Fruit fly (Drosophila melanogaster) whole organism, embryonic: ENCODE data around the gene mRRF1.

ENCODE experiments used
- Ada2b ChIP-seq: fragments of 200-800 bp; sonication (Bioruptor generic); IDR thresholded peaks from 2 replicates; pipeline ENCODE4 v1.3.6; 2022; ENCODE audit warnings: missing biosample characterization, missing genetic modification characterization
- B-H2 ChIP-seq: fragments of 200-800 bp; sonication (Bioruptor generic); optimal IDR thresholded peaks from 2 replicates; lab custom pipeline; 2018; ENCODE audit warnings: missing biosample characterization, mild to moderate bottlenecking, missing genetic modification characterization
- Blimp-1 ChIP-seq: fragments of 200-800 bp; sonication (Bioruptor generic); optimal IDR thresholded peaks from 3 replicates; lab custom pipeline; 2018; ENCODE audit warnings: missing biosample characterization, missing genetic modification characterization, mild to moderate bottlenecking, moderate library complexity, missing genetic modification reagents
- Bteb2 ChIP-seq: fragments of 200-800 bp; sonication (Bioruptor generic); optimal IDR thresholded peaks from 2 replicates; lab custom pipeline; 2016; ENCODE audit warnings: missing biosample characterization, missing genetic modification characterization
- CG10959 ChIP-seq: fragments of 200-800 bp; sonication (Bioruptor generic); IDR thresholded peaks from 2 replicates; pipeline ENCODE4 v1.3.6; 2022; ENCODE audit warnings: missing biosample characterization, missing genetic modification characterization
- CG12155 ChIP-seq: fragments of 200-800 bp; sonication (Bioruptor generic); optimal IDR thresholded peaks from 3 replicates; lab custom pipeline; 2016; ENCODE audit warnings: missing biosample characterization, missing genetic modification characterization
- CG12744 ChIP-seq: fragments of 200-800 bp; sonication (Bioruptor generic); optimal IDR thresholded peaks from 2 replicates; lab custom pipeline; 2016; ENCODE audit warnings: missing biosample characterization, missing genetic modification characterization
- CG12769 ChIP-seq: fragments of 200-800 bp; sonication (Bioruptor generic); optimal IDR thresholded peaks from 2 replicates; lab custom pipeline; 2019; ENCODE audit warnings: missing biosample characterization, mild to moderate bottlenecking, missing genetic modification characterization, moderate library complexity
- CG13775 ChIP-seq: fragments of 200-800 bp; sonication (Bioruptor generic); optimal IDR thresholded peaks from 3 replicates; lab custom pipeline; 2017; ENCODE audit warnings: missing biosample characterization, mild to moderate bottlenecking, missing genetic modification characterization
- CG15479 ChIP-seq: fragments of 200-800 bp; sonication (Bioruptor generic); optimal IDR thresholded peaks from 3 replicates; lab custom pipeline; 2019; ENCODE audit warnings: missing biosample characterization, mild to moderate bottlenecking, missing genetic modification characterization, moderate library complexity
- CG1602 ChIP-seq: fragments of 200-800 bp; sonication (Bioruptor generic); optimal IDR thresholded peaks from 3 replicates; lab custom pipeline; 2016; ENCODE audit warnings: missing biosample characterization, missing genetic modification characterization
- CG17328 ChIP-seq: fragments of 200-800 bp; sonication (Bioruptor generic); IDR thresholded peaks from 2 replicates; pipeline ENCODE4 v1.3.6; 2022; ENCODE audit warnings: missing biosample characterization, missing genetic modification characterization
- CG17568 ChIP-seq: fragments of 200-800 bp; sonication (Bioruptor generic); optimal IDR thresholded peaks from 2 replicates; lab custom pipeline; 2018; ENCODE audit warnings: missing biosample characterization, mild to moderate bottlenecking, missing genetic modification characterization, moderate library complexity
- CG2116 ChIP-seq: fragments of 200-800 bp; sonication (Bioruptor generic); optimal IDR thresholded peaks from 3 replicates; lab custom pipeline; 2018; ENCODE audit warnings: missing biosample characterization, mild to moderate bottlenecking, missing genetic modification characterization
- CG30020 ChIP-seq: fragments of 200-800 bp; optimal IDR thresholded peaks from 2 replicates; lab custom pipeline; 2019; ENCODE audit warnings: missing biosample characterization, mild to moderate bottlenecking, missing genetic modification characterization, moderate library complexity
- CG4360 ChIP-seq: fragments of 200-800 bp; sonication (Bioruptor generic); IDR thresholded peaks from 2 replicates; pipeline ENCODE4 v1.3.6; 2022; ENCODE audit warnings: missing biosample characterization, missing genetic modification characterization
- CG6854 ChIP-seq: fragments of 200-800 bp; sonication (Bioruptor generic); optimal IDR thresholded peaks from 3 replicates; lab custom pipeline; 2017; ENCODE audit warnings: missing biosample characterization, mild to moderate bottlenecking, missing genetic modification characterization
- CG7372 ChIP-seq: fragments of 200-800 bp; sonication (Bioruptor generic); IDR thresholded peaks from 2 replicates; pipeline ENCODE4 v1.3.6; 2022; ENCODE audit warnings: missing biosample characterization, missing genetic modification characterization
- CG8944 ChIP-seq: fragments of 200-800 bp; sonication (Bioruptor generic); optimal IDR thresholded peaks from 3 replicates; lab custom pipeline; 2016; ENCODE audit warnings: missing biosample characterization, missing genetic modification characterization
- CG9215 ChIP-seq: fragments of 200-800 bp; sonication (Bioruptor generic); IDR thresholded peaks from 2 replicates; pipeline ENCODE4 v1.3.6; 2022; ENCODE audit warnings: missing biosample characterization, missing genetic modification characterization
- CG9817 ChIP-seq: fragments of 200-800 bp; sonication (Bioruptor generic); optimal IDR thresholded peaks from 2 replicates; lab custom pipeline; 2018; ENCODE audit warnings: missing biosample characterization, mild to moderate bottlenecking, missing genetic modification characterization, moderate library complexity
- CHES-1-like ChIP-seq: fragments of 200-800 bp; sonication (Bioruptor generic); optimal IDR thresholded peaks from 2 replicates; lab custom pipeline; 2016; ENCODE audit warnings: missing biosample characterization, missing genetic modification characterization
- Camta ChIP-seq: fragments of 200-800 bp; sonication (Bioruptor generic); optimal IDR thresholded peaks from 2 replicates; lab custom pipeline; 2016; ENCODE audit warnings: missing biosample characterization, missing genetic modification characterization
- Dek ChIP-seq: fragments of 200-800 bp; sonication (Bioruptor generic); optimal IDR thresholded peaks from 3 replicates; lab custom pipeline; 2019; ENCODE audit warnings: missing biosample characterization, mild to moderate bottlenecking, missing genetic modification characterization, moderate library complexity
- Fer2 ChIP-seq: fragments of 200-800 bp; sonication (Bioruptor generic); optimal IDR thresholded peaks from 2 replicates; lab custom pipeline; 2018; ENCODE audit warnings: missing biosample characterization, mild to moderate bottlenecking, missing genetic modification characterization, moderate library complexity
- Myb ChIP-seq: fragments of 200-800 bp; sonication (Bioruptor generic); optimal IDR thresholded peaks from 2 replicates; lab custom pipeline; 2016; ENCODE audit warnings: missing biosample characterization, missing genetic modification characterization
- NK7.1 ChIP-seq: fragments of 200-800 bp; sonication (Bioruptor generic); optimal IDR thresholded peaks from 3 replicates; lab custom pipeline; 2016; ENCODE audit warnings: missing biosample characterization, missing genetic modification characterization
- Pdp1 ChIP-seq, 2 experiments: fragments of 200-800 bp; sonication (Bioruptor generic); optimal IDR thresholded peaks; 3 replicates each; lab custom pipeline; 2016; ENCODE audit warnings: missing biosample characterization in 2 of 2, missing genetic modification characterization in 2 of 2, mild to moderate bottlenecking in 1 of 2, moderate library complexity in 1 of 2
- Side ChIP-seq: fragments of 200-800 bp; sonication (Bioruptor generic); optimal IDR thresholded peaks from 2 replicates; lab custom pipeline; 2016; ENCODE audit warnings: missing biosample characterization, missing genetic modification characterization
- Sin3A ChIP-seq: fragments of >200 bp; optimal IDR thresholded peaks from 2 replicates; lab custom pipeline; 2018
- Sox100B ChIP-seq: fragments of 200-800 bp; sonication (Bioruptor generic); optimal IDR thresholded peaks from 3 replicates; lab custom pipeline; 2018; ENCODE audit warnings: missing biosample characterization, mild to moderate bottlenecking, missing genetic modification characterization
- YL-1 ChIP-seq: fragments of 200-800 bp; sonication (Bioruptor generic); optimal IDR thresholded peaks from 3 replicates; lab custom pipeline; 2017; ENCODE audit warnings: missing biosample characterization, mild to moderate bottlenecking, missing genetic modification characterization
- aop ChIP-seq: fragments of 200-800 bp; sonication (Bioruptor generic); IDR thresholded peaks from 2 replicates; pipeline ENCODE4 v1.3.6; 2022; ENCODE audit warnings: missing biosample characterization, missing genetic modification characterization
- ara ChIP-seq: fragments of 200-800 bp; sonication (Bioruptor generic); IDR thresholded peaks from 2 replicates; pipeline ENCODE4 v1.3.6; 2022; ENCODE audit warnings: missing biosample characterization, missing genetic modification characterization
- ash1 ChIP-seq: fragments of 200-800 bp; sonication (Bioruptor generic); optimal IDR thresholded peaks from 2 replicates; lab custom pipeline; 2018; ENCODE audit warnings: missing biosample characterization, mild to moderate bottlenecking, missing genetic modification characterization
- crp ChIP-seq, 2 experiments: fragments of 200-800 bp; sonication (Bioruptor generic); optimal IDR thresholded peaks; 2 replicates in 1 of 2; 3 replicates in 1 of 2; lab custom pipeline; 2017; ENCODE audit warnings: missing biosample characterization in 2 of 2, missing genetic modification characterization in 2 of 2, mild to moderate bottlenecking in 1 of 2, moderate library complexity in 1 of 2
- gfzf ChIP-seq: fragments of 200-800 bp; sonication (Bioruptor generic); optimal IDR thresholded peaks from 2 replicates; lab custom pipeline; 2016; ENCODE audit warnings: missing biosample characterization, mild to moderate bottlenecking, missing genetic modification characterization, moderate library complexity
- gsb ChIP-seq: fragments of 200-800 bp; sonication (Bioruptor generic); IDR thresholded peaks from 2 replicates; pipeline ENCODE4 v1.3.6; 2022; ENCODE audit warnings: missing biosample characterization, missing genetic modification characterization
- gt ChIP-seq: fragments of 200-800 bp; sonication (Bioruptor generic); IDR thresholded peaks from 2 replicates; pipeline ENCODE4 v1.3.6; 2022; ENCODE audit warnings: missing biosample characterization, missing genetic modification characterization
- ham ChIP-seq: fragments of 200-800 bp; sonication (Bioruptor generic); IDR thresholded peaks from 2 replicates; pipeline ENCODE4 v1.3.6; 2022; ENCODE audit warnings: missing biosample characterization, missing genetic modification characterization
- jigr1 ChIP-seq: fragments of 200-800 bp; sonication (Bioruptor generic); IDR thresholded peaks from 3 replicates; pipeline ENCODE4 v1.3.6; 2022; ENCODE audit warnings: missing biosample characterization, missing genetic modification characterization
- jumu ChIP-seq: fragments of 200-800 bp; sonication (Bioruptor generic); optimal IDR thresholded peaks from 3 replicates; lab custom pipeline; 2016; ENCODE audit warnings: missing biosample characterization, missing genetic modification characterization
- lbe ChIP-seq: fragments of 200-800 bp; sonication (Bioruptor generic); optimal IDR thresholded peaks from 2 replicates; lab custom pipeline; 2016; ENCODE audit warnings: missing biosample characterization, mild to moderate bottlenecking, missing genetic modification characterization
- mld ChIP-seq: fragments of 200-800 bp; sonication (Bioruptor generic); IDR thresholded peaks from 3 replicates; pipeline ENCODE4 v1.3.6; 2022; ENCODE audit warnings: missing biosample characterization, missing genetic modification characterization; ENCODE audit not compliant: partially characterized antibody
- nerfin-1 ChIP-seq: fragments of 200-800 bp; sonication (Bioruptor generic); optimal IDR thresholded peaks from 3 replicates; lab custom pipeline; 2019; ENCODE audit warnings: missing biosample characterization, mild to moderate bottlenecking, missing genetic modification characterization, moderate library complexity
- p53 ChIP-seq: fragments of 200-800 bp; sonication (Bioruptor generic); optimal IDR thresholded peaks from 2 replicates; lab custom pipeline; 2016; ENCODE audit warnings: missing biosample characterization, missing genetic modification characterization
- ro ChIP-seq: fragments of 200-800 bp; sonication (Bioruptor generic); IDR thresholded peaks from 2 replicates; pipeline ENCODE4 v1.3.6; 2022; ENCODE audit warnings: missing biosample characterization, missing genetic modification characterization
- slou ChIP-seq: fragments of 200-800 bp; sonication (Bioruptor generic); optimal IDR thresholded peaks from 3 replicates; lab custom pipeline; 2016; ENCODE audit warnings: missing biosample characterization, missing genetic modification characterization
- toy ChIP-seq: fragments of 200-800 bp; sonication (Bioruptor generic); IDR thresholded peaks from 2 replicates; pipeline ENCODE4 v1.3.6; 2022; ENCODE audit warnings: missing biosample characterization, missing genetic modification characterization
- tup ChIP-seq: fragments of 200-800 bp; sonication (Bioruptor generic); optimal IDR thresholded peaks from 2 replicates; lab custom pipeline; 2016; ENCODE audit warnings: missing biosample characterization, mild to moderate bottlenecking, missing genetic modification characterization, moderate library complexity

The mRRF1 gene

dm6 chr3L:9383345-9384075 is 19.4 kb downstream of the mRRF1 start, which contains the start of gene Hsp27 (continued):
- peak; percentile 86 for TF ChIP-seq ham
- peak; percentile 96 for TF ChIP-seq nerfin-1 (tag; lab: Kevin White, UChicago)
- TF ChIP-seq CHES-1-like (GFP tag; lab: Kevin White, UChicago): peak; percentile 83
- TF ChIP-seq CG8944: peak; percentile 86
- TF ChIP-seq Side: peak; percentile 95
- TF ChIP-seq Dek (tag; lab: Kevin White, UChicago): peak; percentile 97
- peak; percentile 78 for TF ChIP-seq ash1 (GFP tag; lab: Kevin White, UChicago)
- peak; percentile 96 for TF ChIP-seq CG9215 (GFP tag; lab: Robert Waterston, UW)
- peak; percentile 98 for TF ChIP-seq CG17328
- TF ChIP-seq Ada2b (GFP tag; lab: Robert Waterston, UW): peak; percentile 99
- peak; percentile 96 to 99 for TF ChIP-seq Pdp1 (GFP tag; optimal IDR thresholded peaks at IDR 0.05; lab: Kevin White, UChicago)
- TF ChIP-seq jumu (GFP tag; lab: Kevin White, UChicago): peak; percentile 96
- peak; percentile 97 for TF ChIP-seq gt (GFP tag; lab: Robert Waterston, UW)
- peak; percentile 88 for TF ChIP-seq Fer2 (tag; lab: Kevin White, UChicago)
- TF ChIP-seq aop (GFP tag; lab: Robert Waterston, UW): peak; percentile 90
- peak; percentile 96 for TF ChIP-seq CG12155 (GFP tag; lab: Kevin White, UChicago)
- TF ChIP-seq crp (GFP tag; optimal IDR thresholded peaks at IDR 0.05; lab: Kevin White, UChicago): peak; percentile 4 to 66
- peak; percentile 76 for TF ChIP-seq Myb
- peak; percentile 96 for TF ChIP-seq CG9817 (tag; lab: Kevin White, UChicago)
- TF ChIP-seq CG12744 (GFP tag; lab: Kevin White, UChicago): peak; percentile 79
- peak; percentile 97 for TF ChIP-seq Sox100B (GFP tag; lab: Kevin White, UChicago)
- peak; percentile 96 for TF ChIP-seq ro
- no peak for TF ChIP-seq mld (GFP tag; lab: Robert Waterston, UW)
- peak; percentile 98 for TF ChIP-seq Blimp-1 (GFP tag; lab: Kevin White, UChicago)
- peak; percentile 93 for TF ChIP-seq toy (GFP tag; lab: Robert Waterston, UW)
- no peak for TF ChIP-seq gfzf (GFP tag; lab: Kevin White, UChicago)
- TF ChIP-seq Bteb2 (GFP tag; lab: Kevin White, UChicago): peak; percentile 94
- TF ChIP-seq Camta (GFP tag; lab: Kevin White, UChicago): peak; percentile 98
- peak; percentile 95 for TF ChIP-seq CG13775 (GFP tag; lab: Kevin White, UChicago)
- peak; percentile 79 for TF ChIP-seq CG30020 (tag; lab: Kevin White, UChicago)
- TF ChIP-seq CG17568 (GFP tag; lab: Kevin White, UChicago): peak; percentile 96
- TF ChIP-seq p53 (GFP tag; lab: Kevin White, UChicago): peak; percentile 76
- peak; percentile 96 for TF ChIP-seq gsb
- TF ChIP-seq CG6854 (GFP tag; lab: Kevin White, UChicago): peak; percentile 95
- TF ChIP-seq ara (GFP tag; lab: Robert Waterston, UW): peak; percentile 99
- peak; percentile 99 for TF ChIP-seq lbe (GFP tag; lab: Kevin White, UChicago)
- peak; percentile 93 for TF ChIP-seq NK7.1 (GFP tag; lab: Kevin White, UChicago)
- peak; percentile 97 for TF ChIP-seq slou (GFP tag; lab: Kevin White, UChicago)
- TF ChIP-seq CG12769 (tag; lab: Kevin White, UChicago): peak; percentile 92
- TF ChIP-seq CG15479 (GFP tag; lab: Kevin White, UChicago): no peak
- TF ChIP-seq CG1602: peak; percentile 98
- TF ChIP-seq B-H2 (GFP tag; lab: Kevin White, UChicago): peak; percentile 75
- TF ChIP-seq CG7372 (GFP tag; lab: Robert Waterston, UW): peak; percentile 97
- TF ChIP-seq tup (GFP tag; lab: Kevin White, UChicago): peak; percentile 93
- TF ChIP-seq Sin3A (lab: Kevin White, UChicago): no peak
- peak; percentile 98 for TF ChIP-seq jigr1 (GFP tag; lab: Robert Waterston, UW)
- TF ChIP-seq CG4360 (GFP tag; lab: Robert Waterston, UW): peak; percentile 86
- TF ChIP-seq CG2116: peak; percentile 82
- peak; percentile 94 for TF ChIP-seq YL-1 (GFP tag; lab: Kevin White, UChicago)
- TF ChIP-seq CG10959 (GFP tag; lab: Robert Waterston, UW): peak; percentile 95
